Fruit fly (Drosophila melanogaster) whole organism, embryonic: Measurements from ENCODE around the gene Cyp4ac2.

ENCODE experiments used
- Adf1 ChIP-seq: fragments of 200-800 bp; sonication (Bioruptor generic); IDR thresholded peaks from 2 replicates; pipeline ENCODE4 v1.3.6; 2022; ENCODE audit warnings: missing biosample characterization, missing genetic modification characterization
- Asciz ChIP-seq: fragments of 200-800 bp; sonication (Bioruptor generic); optimal IDR thresholded peaks from 2 replicates; lab custom pipeline; 2017; ENCODE audit warnings: missing biosample characterization, mild to moderate bottlenecking, missing genetic modification characterization, missing genetic modification reagents
- CG1024 ChIP-seq: fragments of 200-800 bp; sonication (Bioruptor generic); IDR thresholded peaks from 2 replicates; pipeline ENCODE4 v1.3.6; 2022; ENCODE audit warnings: missing biosample characterization, missing genetic modification characterization
- CG10274 ChIP-seq: fragments of 200-800 bp; sonication (Bioruptor generic); optimal IDR thresholded peaks from 3 replicates; lab custom pipeline; 2017; ENCODE audit warnings: missing biosample characterization, mild to moderate bottlenecking, missing genetic modification characterization
- CG10366 ChIP-seq: fragments of 200-800 bp; sonication (Bioruptor generic); IDR thresholded peaks from 2 replicates; pipeline ENCODE4 v1.3.6; 2022; ENCODE audit warnings: missing biosample characterization, missing genetic modification characterization
- CG14667 ChIP-seq: fragments of 200-800 bp; sonication (Bioruptor generic); IDR thresholded peaks from 2 replicates; pipeline ENCODE4 v1.3.6; 2022; ENCODE audit warnings: missing biosample characterization, missing genetic modification characterization
- CG14710 ChIP-seq: fragments of 200-800 bp; sonication (Bioruptor generic); optimal IDR thresholded peaks from 3 replicates; lab custom pipeline; 2019; ENCODE audit warnings: missing biosample characterization, mild to moderate bottlenecking, missing genetic modification characterization, moderate library complexity
- CG1602 ChIP-seq: fragments of 200-800 bp; sonication (Bioruptor generic); optimal IDR thresholded peaks from 3 replicates; lab custom pipeline; 2016; ENCODE audit warnings: missing biosample characterization, missing genetic modification characterization
- CG1647 ChIP-seq: fragments of 200-800 bp; sonication (Bioruptor generic); optimal IDR thresholded peaks from 3 replicates; lab custom pipeline; 2016; ENCODE audit warnings: missing biosample characterization, missing genetic modification characterization
- CG17359 ChIP-seq: fragments of 200-800 bp; sonication (Bioruptor generic); optimal IDR thresholded peaks from 3 replicates; lab custom pipeline; 2018; ENCODE audit warnings: missing biosample characterization, mild to moderate bottlenecking, missing genetic modification characterization, moderate library complexity
- CG17829 ChIP-seq: fragments of 200-800 bp; optimal IDR thresholded peaks from 2 replicates; lab custom pipeline; 2019; ENCODE audit warnings: missing biosample characterization, mild to moderate bottlenecking, missing genetic modification characterization, moderate library complexity
- CG2202 ChIP-seq: fragments of 200-800 bp; sonication (Bioruptor generic); optimal IDR thresholded peaks from 2 replicates; lab custom pipeline; 2018; ENCODE audit warnings: missing biosample characterization, mild to moderate bottlenecking, missing genetic modification characterization
- CG32767 ChIP-seq: fragments of 200-800 bp; sonication (Bioruptor generic); IDR thresholded peaks from 2 replicates; pipeline ENCODE4 v1.3.6; 2022; ENCODE audit warnings: missing biosample characterization, missing genetic modification characterization
- CG32772 ChIP-seq: fragments of 200-800 bp; sonication (Bioruptor generic); IDR thresholded peaks from 2 replicates; pipeline ENCODE4 v1.3.6; 2022; ENCODE audit warnings: missing biosample characterization, missing genetic modification characterization
- CG34224 ChIP-seq: fragments of 200-800 bp; sonication (Bioruptor generic); IDR thresholded peaks from 3 replicates; pipeline ENCODE4 v1.3.6; 2022; ENCODE audit warnings: missing biosample characterization, missing genetic modification characterization; ENCODE audit not compliant: partially characterized antibody
- CG5180 ChIP-seq: fragments of 200-800 bp; sonication (Bioruptor generic); optimal IDR thresholded peaks from 3 replicates; lab custom pipeline; 2017; ENCODE audit warnings: missing biosample characterization, missing genetic modification characterization, mild to moderate bottlenecking, moderate library complexity, missing genetic modification reagents
- CG7357 ChIP-seq: fragments of 200-800 bp; sonication (Bioruptor generic); IDR thresholded peaks from 3 replicates; pipeline ENCODE4 v1.3.6; 2022; ENCODE audit warnings: missing biosample characterization, missing genetic modification characterization
- CG7786 ChIP-seq: fragments of 200-800 bp; sonication (Bioruptor generic); optimal IDR thresholded peaks from 2 replicates; lab custom pipeline; 2016; ENCODE audit warnings: missing biosample characterization, missing genetic modification characterization
- CG8478 ChIP-seq: fragments of >200 bp; optimal IDR thresholded peaks from 2 replicates; lab custom pipeline; 2018
- CG8765 ChIP-seq: fragments of 200-800 bp; sonication (Bioruptor generic); IDR thresholded peaks from 2 replicates; pipeline ENCODE4 v1.3.6; 2022; ENCODE audit warnings: missing biosample characterization, missing genetic modification characterization
- Dfd ChIP-seq, 2 experiments: fragments of >200 bp; optimal IDR thresholded peaks; 2 replicates each; lab custom pipeline; 2017; ENCODE audit warnings: missing biosample characterization in 2 of 2, missing genetic modification characterization in 2 of 2
- Dip3 ChIP-seq: fragments of 200-800 bp; sonication (Bioruptor generic); optimal IDR thresholded peaks from 3 replicates; lab custom pipeline; 2016; ENCODE audit warnings: missing biosample characterization, missing genetic modification characterization
- Doc3 ChIP-seq: fragments of 200-800 bp; sonication (Bioruptor generic); IDR thresholded peaks from 3 replicates; pipeline ENCODE4 v1.3.6; 2022; ENCODE audit warnings: missing biosample characterization, missing genetic modification characterization; ENCODE audit not compliant: partially characterized antibody
- Dref ChIP-seq: fragments of 200-800 bp; sonication (Bioruptor generic); IDR thresholded peaks from 2 replicates; pipeline ENCODE4 v1.3.6; 2022; ENCODE audit warnings: missing biosample characterization, missing genetic modification characterization
- Drgx ChIP-seq: fragments of 200-800 bp; sonication (Bioruptor generic); IDR thresholded peaks from 2 replicates; pipeline ENCODE4 v1.3.6; 2022; ENCODE audit warnings: missing biosample characterization, missing genetic modification characterization
- ERR ChIP-seq: fragments of 200-800 bp; sonication (Bioruptor generic); optimal IDR thresholded peaks from 2 replicates; lab custom pipeline; 2016; ENCODE audit warnings: missing biosample characterization, missing genetic modification characterization
- Eip74EF ChIP-seq, 2 experiments: fragments of 200-800 bp in 1 of 2; fragments of >200 bp in 1 of 2; sonication (Bioruptor generic) in 1 of 2; optimal IDR thresholded peaks; 2 replicates each; lab custom pipeline; 2017 to 2019; ENCODE audit warnings: missing biosample characterization in 2 of 2, missing genetic modification characterization in 2 of 2, mild to moderate bottlenecking in 1 of 2, moderate library complexity in 1 of 2
- HmgZ ChIP-seq: fragments of 200-800 bp; sonication (Bioruptor generic); optimal IDR thresholded peaks from 2 replicates; lab custom pipeline; 2018; ENCODE audit warnings: missing biosample characterization, mild to moderate bottlenecking, missing genetic modification characterization
- Max ChIP-seq: fragments of 200-800 bp; sonication (Bioruptor generic); optimal IDR thresholded peaks from 2 replicates; lab custom pipeline; 2016; ENCODE audit warnings: missing biosample characterization, mild to moderate bottlenecking, missing genetic modification characterization
- NK7.1 ChIP-seq: fragments of 200-800 bp; sonication (Bioruptor generic); optimal IDR thresholded peaks from 3 replicates; lab custom pipeline; 2016; ENCODE audit warnings: missing biosample characterization, missing genetic modification characterization
- Nf-YA ChIP-seq: fragments of 200-800 bp; sonication (Bioruptor generic); IDR thresholded peaks from 2 replicates; pipeline ENCODE4 v1.3.6; 2022; ENCODE audit warnings: missing biosample characterization, missing genetic modification characterization
- Oaz ChIP-seq: fragments of 200-800 bp; sonication (Bioruptor generic); IDR thresholded peaks from 2 replicates; pipeline ENCODE4 v1.3.6; 2022; ENCODE audit warnings: missing biosample characterization, missing genetic modification characterization
- PHDP ChIP-seq: fragments of 200-800 bp; sonication (Bioruptor generic); optimal IDR thresholded peaks from 3 replicates; lab custom pipeline; 2018; ENCODE audit warnings: missing biosample characterization, mild to moderate bottlenecking, missing genetic modification characterization, moderate library complexity
- Side ChIP-seq: fragments of 200-800 bp; sonication (Bioruptor generic); optimal IDR thresholded peaks from 2 replicates; lab custom pipeline; 2016; ENCODE audit warnings: missing biosample characterization, missing genetic modification characterization
- Sox102F ChIP-seq: fragments of 200-800 bp; sonication (Bioruptor generic); optimal IDR thresholded peaks from 2 replicates; lab custom pipeline; 2018; ENCODE audit warnings: missing biosample characterization, mild to moderate bottlenecking, missing genetic modification characterization, moderate library complexity
- Sry-β ChIP-seq: fragments of 200-800 bp; sonication (Bioruptor generic); optimal IDR thresholded peaks from 2 replicates; lab custom pipeline; 2018; ENCODE audit warnings: missing biosample characterization, mild to moderate bottlenecking, missing genetic modification characterization, moderate library complexity
- Xrp1 ChIP-seq: fragments of 200-800 bp; sonication (Bioruptor generic); IDR thresholded peaks from 2 replicates; pipeline ENCODE4 v1.3.6; 2022; ENCODE audit warnings: missing biosample characterization, missing genetic modification characterization
- dmrt99B ChIP-seq: fragments of 200-800 bp; sonication (Bioruptor generic); optimal IDR thresholded peaks from 2 replicates; lab custom pipeline; 2018; ENCODE audit warnings: missing biosample characterization, mild to moderate bottlenecking, missing genetic modification characterization, moderate library complexity
- dysf ChIP-seq: fragments of 200-800 bp; sonication (Bioruptor generic); IDR thresholded peaks from 3 replicates; pipeline ENCODE4 v1.3.6; 2022; ENCODE audit warnings: missing biosample characterization, missing genetic modification characterization
- fru ChIP-seq: fragments of >200 bp; optimal IDR thresholded peaks from 2 replicates; lab custom pipeline; 2017
- gcm2 ChIP-seq: fragments of 200-800 bp; sonication (Bioruptor generic); optimal IDR thresholded peaks from 2 replicates; lab custom pipeline; 2016; ENCODE audit warnings: missing biosample characterization, missing genetic modification characterization
- lab ChIP-seq: fragments of 200-800 bp; sonication (Bioruptor generic); optimal IDR thresholded peaks from 3 replicates; lab custom pipeline; 2017; ENCODE audit warnings: missing biosample characterization, missing genetic modification characterization, mild to moderate bottlenecking, moderate library complexity, missing genetic modification reagents
- pfk ChIP-seq: fragments of 200-800 bp; sonication (Bioruptor generic); optimal IDR thresholded peaks from 2 replicates; lab custom pipeline; 2018; ENCODE audit warnings: missing biosample characterization, mild to moderate bottlenecking, missing genetic modification characterization, moderate library complexity
- row ChIP-seq: fragments of 200-800 bp; sonication (Bioruptor generic); IDR thresholded peaks from 3 replicates; pipeline ENCODE4 v1.3.6; 2022; ENCODE audit warnings: missing biosample characterization, missing genetic modification characterization
- sim ChIP-seq: fragments of 200-800 bp; sonication (Bioruptor generic); IDR thresholded peaks from 2 replicates; pipeline ENCODE4 v1.3.6; 2022; ENCODE audit warnings: missing biosample characterization, missing genetic modification characterization
- slp2 ChIP-seq: fragments of 200-800 bp; sonication (Bioruptor generic); optimal IDR thresholded peaks from 2 replicates; lab custom pipeline; 2016; ENCODE audit warnings: missing biosample characterization, missing genetic modification characterization
- so ChIP-seq: fragments of 200-800 bp; sonication (Bioruptor generic); IDR thresholded peaks from 3 replicates; pipeline ENCODE4 v1.3.6; 2022; ENCODE audit warnings: missing biosample characterization, missing genetic modification characterization
- trh ChIP-seq: fragments of 200-800 bp; sonication (Bioruptor generic); optimal IDR thresholded peaks from 2 replicates; lab custom pipeline; 2016; ENCODE audit warnings: missing biosample characterization, missing genetic modification characterization
- wdn ChIP-seq: fragments of 200-800 bp; sonication (Bioruptor generic); IDR thresholded peaks from 2 replicates; pipeline ENCODE4 v1.3.6; 2022; ENCODE audit warnings: missing biosample characterization, missing genetic modification characterization
- wek ChIP-seq: fragments of 200-800 bp; sonication (Bioruptor generic); optimal IDR thresholded peaks from 3 replicates; lab custom pipeline; 2018; ENCODE audit warnings: missing biosample characterization, mild to moderate bottlenecking, missing genetic modification characterization, moderate library complexity
- z ChIP-seq: fragments of 200-800 bp; sonication (Bioruptor generic); IDR thresholded peaks from 3 replicates; pipeline ENCODE4 v1.3.6; 2022; ENCODE audit warnings: missing biosample characterization, missing genetic modification characterization
- zfh1 ChIP-seq: fragments of 200-800 bp; sonication (Bioruptor generic); IDR thresholded peaks from 3 replicates; pipeline ENCODE4 v1.3.6; 2022; ENCODE audit warnings: missing biosample characterization, missing genetic modification characterization

The Cyp4ac2 gene

dm6 chr2L:5224724-5225319 is 41.4 kb upstream of the Cyp4ac2 start (continued):
- TF ChIP-seq Dfd (GFP tag; optimal IDR thresholded peaks at IDR 0.05; lab: Kevin White, UChicago): no peak
- no peak for TF ChIP-seq CG14667 (GFP tag; lab: Robert Waterston, UW)
- peak; percentile 29; the same call in 1 of the 2 replicates for TF ChIP-seq Drgx (GFP tag; lab: Robert Waterston, UW)
- TF ChIP-seq Sry-β (GFP tag; lab: Kevin White, UChicago): no peak
- no peak for TF ChIP-seq Adf1 (GFP tag; lab: Robert Waterston, UW)
- no peak for TF ChIP-seq Dip3 (GFP tag; lab: Kevin White, UChicago)
- TF ChIP-seq trh (GFP tag; lab: Kevin White, UChicago): no peak
- no peak for TF ChIP-seq Max (GFP tag; lab: Kevin White, UChicago)
- TF ChIP-seq zfh1: 0 out of 3 replicates have a peak, but pooled peaks have one; percentile 24
- TF ChIP-seq sim (GFP tag; lab: Robert Waterston, UW): no peak
- no peak for TF ChIP-seq Asciz (GFP tag; lab: Kevin White, UChicago)
- TF ChIP-seq slp2: no peak
- TF ChIP-seq Oaz (GFP tag; lab: Robert Waterston, UW): no peak
- TF ChIP-seq dmrt99B (tag; lab: Kevin White, UChicago): no peak
- peak; percentile 13 for TF ChIP-seq HmgZ (tag; lab: Kevin White, UChicago)
- TF ChIP-seq pfk (GFP tag; lab: Kevin White, UChicago): no peak
- no peak for TF ChIP-seq CG1024 (GFP tag; lab: Robert Waterston, UW)
- TF ChIP-seq Doc3: no peak
- TF ChIP-seq so (GFP tag; lab: Robert Waterston, UW): no peak
- TF ChIP-seq CG1647: no peak
- peak; percentile 57; the same call in 2 of the 3 replicates for TF ChIP-seq row (GFP tag; lab: Robert Waterston, UW)
- TF ChIP-seq ERR (GFP tag; lab: Kevin White, UChicago): no peak
- TF ChIP-seq CG2202 (tag; lab: Kevin White, UChicago): no peak
- no peak for TF ChIP-seq CG5180 (GFP tag; lab: Kevin White, UChicago)
- no peak for TF ChIP-seq fru (lab: Kevin White, UChicago)
- TF ChIP-seq Xrp1 (GFP tag; lab: Robert Waterston, UW): no peak
- no peak for TF ChIP-seq CG14710 (tag; lab: Kevin White, UChicago)
- TF ChIP-seq lab (GFP tag; lab: Kevin White, UChicago): peak; percentile 28
- TF ChIP-seq PHDP (tag; lab: Kevin White, UChicago): no peak
- no peak for TF ChIP-seq NK7.1 (GFP tag; lab: Kevin White, UChicago)
- peak; percentile 48; the same call in 2 of the 3 replicates for TF ChIP-seq dysf (GFP tag; lab: Robert Waterston, UW)
- peak; percentile 2 for TF ChIP-seq CG7786 (GFP tag; lab: Kevin White, UChicago)
- TF ChIP-seq Sox102F (GFP tag; lab: Kevin White, UChicago): no peak
- TF ChIP-seq CG32767 (GFP tag; lab: Robert Waterston, UW): no peak
- no peak for TF ChIP-seq CG1602
- no peak for TF ChIP-seq z (GFP tag; lab: Robert Waterston, UW)
- TF ChIP-seq wdn: no peak; the same call in 1 of the 2 replicates
- no peak for TF ChIP-seq Dref (GFP tag; lab: Robert Waterston, UW)
- no peak for TF ChIP-seq wek
- TF ChIP-seq Eip74EF (GFP tag; optimal IDR thresholded peaks at IDR 0.05; lab: Kevin White, UChicago): no peak
- TF ChIP-seq Side (GFP tag; lab: Kevin White, UChicago): no peak
- TF ChIP-seq CG10366 (GFP tag; lab: Robert Waterston, UW): no peak
- peak; percentile 29; the same call in 1 of the 2 replicates for TF ChIP-seq CG32772
- no peak for TF ChIP-seq gcm2 (GFP tag; lab: Kevin White, UChicago)
- TF ChIP-seq CG7357 (GFP tag; lab: Robert Waterston, UW): no peak
- peak; percentile 18 for TF ChIP-seq CG10274 (GFP tag; lab: Kevin White, UChicago)
- TF ChIP-seq CG34224 (GFP tag; lab: Robert Waterston, UW): no peak
- TF ChIP-seq CG8478 (lab: Kevin White, UChicago): no peak
- no peak for TF ChIP-seq Nf-YA (GFP tag; lab: Robert Waterston, UW)
- TF ChIP-seq CG17829 (tag; lab: Kevin White, UChicago): no peak
- no peak for TF ChIP-seq CG8765 (GFP tag; lab: Robert Waterston, UW)
- no peak for TF ChIP-seq CG17359 (tag; lab: Kevin White, UChicago)
